Worm (Caenorhabditis elegans): Measurements from ENCODE around the gene ser-6.

- TF ChIP-seq hlh-26 (GFP tag; conservative IDR thresholded peaks at IDR 0.05) (no peak), F55B11.4 (tag; optimal IDR thresholded peaks at IDR 0.05; ENCODE audit: borderline replicate concordance, insufficient read depth) (no peak), hlh-12 (tag; optimal IDR thresholded peaks at IDR 0.05) (no peak), tlf-1 (GFP tag; optimal IDR thresholded peaks at IDR 0.05) (no peak), unc-62 (GFP tag; optimal IDR thresholded peaks at IDR 0.05) (no peak), atf-7 (tag; optimal IDR thresholded peaks at IDR 0.05) (no peak), rcor-1 (GFP tag; IDR thresholded peaks at IDR 0.05) (no peak), sptf-2 (GFP tag; optimal IDR thresholded peaks at IDR 0.05) (no peak)
These were observed 48.9 kb downstream of the ser-6 start, which contains the start of gene Y54G2A.73 for ce11 chrIV:3008828-3009227.

Measured in whole organism, young adult.